Worm (Caenorhabditis elegans) whole organism, young adult: ENCODE measurements around the gene Y49F6C.6.
A peak's percentile ranks its signal among the peaks of the same experiment; 100 is the strongest.

ENCODE experiments used
- B0019.2 ChIP-seq: fragments of 200-800 bp; sonication (Bioruptor generic); conservative IDR thresholded peaks from 2 replicates; pipeline ENCODE4 v1.3.6; 2022; ENCODE audit warnings: missing genetic modification reagents, missing genetic modification characterization, missing compliant biosample characterization
- B0261.1 ChIP-seq: sonication (generic microtip); optimal IDR thresholded peaks from 2 replicates; lab custom pipeline; 2016; ENCODE audit warnings: mild to moderate bottlenecking, missing genetic modification characterization, moderate library complexity, missing compliant biosample characterization
- F22D6.2 ChIP-seq: sonication (generic microtip); optimal IDR thresholded peaks from 2 replicates; lab custom pipeline; 2016; ENCODE audit warnings: mild to moderate bottlenecking, missing genetic modification characterization, missing compliant biosample characterization
- F23B12.7 ChIP-seq: sonication (generic microtip); optimal IDR thresholded peaks from 2 replicates; lab custom pipeline; 2017; ENCODE audit warnings: missing genetic modification characterization, mild to moderate bottlenecking, missing compliant biosample characterization, antibody characterized with exemption, moderate library complexity; ENCODE audit not compliant: insufficient read depth
- F33H1.4 ChIP-seq: fragments of 200-800 bp; sonication (Bioruptor generic); IDR thresholded peaks from 2 replicates; pipeline ENCODE4 v1.3.6; 2022; ENCODE audit warnings: missing genetic modification reagents, missing genetic modification characterization, missing compliant biosample characterization
- F37B4.10 ChIP-seq: fragments of 200-800 bp; sonication (Bioruptor generic); IDR thresholded peaks from 2 replicates; pipeline ENCODE4 v1.3.6; 2022; ENCODE audit warnings: missing genetic modification characterization, missing compliant biosample characterization
- F39B2.1 ChIP-seq: fragments of 200-800 bp; sonication (Bioruptor generic); IDR thresholded peaks from 2 replicates; pipeline ENCODE4 v1.3.6; 2022; ENCODE audit warnings: missing genetic modification reagents, missing genetic modification characterization, missing compliant biosample characterization
- T07F8.4 ChIP-seq: sonication (generic microtip); optimal IDR thresholded peaks from 2 replicates; lab custom pipeline; 2016; ENCODE audit warnings: mild to moderate bottlenecking, missing genetic modification characterization, moderate library complexity, missing compliant biosample characterization
- Y67H2A.10 ChIP-seq: fragments of 200-800 bp; sonication (Bioruptor generic); conservative IDR thresholded peaks from 2 replicates; pipeline ENCODE4 v1.3.6; 2022; ENCODE audit warnings: missing genetic modification reagents, missing genetic modification characterization, missing compliant biosample characterization
- Y79H2A.3 ChIP-seq: fragments of 200-800 bp; sonication (Bioruptor generic); conservative IDR thresholded peaks from 2 replicates; pipeline ENCODE4 v1.3.6; 2022; ENCODE audit warnings: missing genetic modification reagents, missing genetic modification characterization, missing compliant biosample characterization
- Y95B8A.8 ChIP-seq: fragments of 200-800 bp; sonication (Bioruptor generic); IDR thresholded peaks from 2 replicates; pipeline ENCODE4 v1.3.6; 2022; ENCODE audit warnings: missing genetic modification reagents, missing genetic modification characterization, missing compliant biosample characterization
- ama-1 ChIP-seq, 3 experiments: fragments of 150-350 bp in 1 of 3; sonication (generic microtip) in 2 of 3; optimal IDR thresholded peaks; 2 replicates each; lab custom pipeline; 2014 to 2018; ENCODE audit warnings: missing biosample characterization in 2 of 3, missing genetic modification characterization in 2 of 3, missing genetic modification reagents in 2 of 3
- aptf-2 ChIP-seq: fragments of 200-800 bp; sonication (Bioruptor generic); conservative IDR thresholded peaks from 2 replicates; pipeline ENCODE4 v1.3.6; 2022; ENCODE audit warnings: missing genetic modification reagents, missing genetic modification characterization, missing compliant biosample characterization
- aptf-3 ChIP-seq: fragments of 200-800 bp; sonication (Bioruptor generic); IDR thresholded peaks from 2 replicates; pipeline ENCODE4 v1.3.6; 2022; ENCODE audit warnings: missing genetic modification characterization, missing compliant biosample characterization
- bed-1 ChIP-seq: fragments of 200-800 bp; sonication (Bioruptor generic); IDR thresholded peaks from 2 replicates; pipeline ENCODE4 v1.3.6; 2022; ENCODE audit warnings: missing genetic modification reagents, missing genetic modification characterization, missing compliant biosample characterization
- cebp-2 ChIP-seq: fragments of 200-800 bp; sonication (Bioruptor generic); IDR thresholded peaks from 2 replicates; pipeline ENCODE4 v1.3.6; 2022; ENCODE audit warnings: missing genetic modification characterization, missing compliant biosample characterization
- ceh-79 ChIP-seq: sonication (generic microtip); optimal IDR thresholded peaks from 2 replicates; lab custom pipeline; 2017; ENCODE audit warnings: mild to moderate bottlenecking, missing genetic modification characterization, missing compliant biosample characterization
- die-1 ChIP-seq: sonication (generic microtip); optimal IDR thresholded peaks from 2 replicates; lab custom pipeline; 2016; ENCODE audit warnings: missing genotype, mild to moderate bottlenecking, missing genetic modification characterization, missing compliant biosample characterization
- dox-1 ChIP-seq: fragments of 200-800 bp; sonication (Bioruptor generic); IDR thresholded peaks from 2 replicates; pipeline ENCODE4 v1.3.6; 2022; ENCODE audit warnings: missing genetic modification reagents, missing genetic modification characterization, missing compliant biosample characterization
- efl-1 ChIP-seq: fragments of 150-350 bp; optimal IDR thresholded peaks from 2 replicates; lab custom pipeline; 2014; ENCODE audit warnings: missing biosample characterization, missing genetic modification reagents, missing genetic modification characterization
- egrh-3 ChIP-seq: fragments of 200-800 bp; sonication (Bioruptor generic); IDR thresholded peaks from 2 replicates; pipeline ENCODE4 v1.3.6; 2022; ENCODE audit warnings: missing genetic modification reagents, missing genetic modification characterization, missing compliant biosample characterization
- hmg-1.2 ChIP-seq: fragments of 200-800 bp; sonication (Bioruptor generic); IDR thresholded peaks from 2 replicates; pipeline ENCODE4 v1.3.6; 2022; ENCODE audit warnings: missing genetic modification reagents, missing genetic modification characterization, missing compliant biosample characterization
- hsf-1 ChIP-seq: fragments of 200-800 bp; sonication (Bioruptor generic); IDR thresholded peaks from 2 replicates; pipeline ENCODE4 v1.3.6; 2022; ENCODE audit warnings: missing genetic modification reagents, missing genetic modification characterization, missing compliant biosample characterization
- let-607 ChIP-seq, 2 experiments: fragments of 200-800 bp in 1 of 2; sonication (Bioruptor generic) in 1 of 2; sonication (generic microtip) in 1 of 2; optimal IDR thresholded peaks; 2 replicates each; lab custom pipeline; 2016 to 2018; ENCODE audit warnings: mild to moderate bottlenecking in 2 of 2, missing compliant biosample characterization in 2 of 2, missing genetic modification characterization in 2 of 2, moderate library complexity in 2 of 2, missing genotype in 1 of 2
- lin-35 ChIP-seq, 3 experiments: fragments of 150-350 bp in 2 of 3; sonication (generic microtip) in 1 of 3; optimal IDR thresholded peaks; 2 replicates each; lab custom pipeline; 2014 to 2018; ENCODE audit warnings: missing biosample characterization in 3 of 3, missing genetic modification characterization in 3 of 3, missing genetic modification reagents in 3 of 3
- lin-54 ChIP-seq: fragments of 200-800 bp; sonication (Bioruptor generic); optimal IDR thresholded peaks from 2 replicates; lab custom pipeline; 2018; ENCODE audit warnings: mild to moderate bottlenecking, missing genetic modification characterization, missing compliant biosample characterization
- madf-6 ChIP-seq: fragments of 200-800 bp; sonication (Bioruptor generic); IDR thresholded peaks from 2 replicates; pipeline ENCODE4 v1.3.6; 2022; ENCODE audit warnings: missing genetic modification reagents, missing genetic modification characterization, missing compliant biosample characterization
- nfyb-1 ChIP-seq: fragments of 200-800 bp; sonication (Bioruptor generic); IDR thresholded peaks from 2 replicates; pipeline ENCODE4 v1.3.6; 2022; ENCODE audit warnings: missing genetic modification reagents, missing genetic modification characterization, missing compliant biosample characterization
- pbrm-1 ChIP-seq: fragments of 200-800 bp; sonication (Bioruptor generic); IDR thresholded peaks from 2 replicates; pipeline ENCODE4 v1.3.6; 2022; ENCODE audit warnings: missing genetic modification reagents, missing genetic modification characterization, missing compliant biosample characterization
- snpc-3.4 ChIP-seq: sonication (generic microtip); optimal IDR thresholded peaks from 2 replicates; lab custom pipeline; 2017; ENCODE audit warnings: missing genetic modification characterization, mild to moderate bottlenecking, missing compliant biosample characterization, antibody characterized with exemption, moderate library complexity, missing genotype, missing genetic modification reagents
- sptf-2 ChIP-seq: fragments of 200-800 bp; sonication (Bioruptor generic); optimal IDR thresholded peaks from 2 replicates; lab custom pipeline; 2018; ENCODE audit warnings: mild to moderate bottlenecking, missing genetic modification characterization, missing compliant biosample characterization
- tbx-9 ChIP-seq: sonication (generic microtip); optimal IDR thresholded peaks from 2 replicates; lab custom pipeline; 2016; ENCODE audit warnings: borderline replicate concordance, missing genetic modification characterization, inconsistent platforms, missing compliant biosample characterization
- unc-62 ChIP-seq: fragments of 150-350 bp; optimal IDR thresholded peaks from 2 replicates; lab custom pipeline; 2014; ENCODE audit warnings: missing biosample characterization, missing genetic modification reagents, missing genetic modification characterization
- xnd-1 ChIP-seq: sonication (generic microtip); optimal IDR thresholded peaks from 2 replicates; lab custom pipeline; 2016; ENCODE audit warnings: missing genotype, missing genetic modification reagents, missing genetic modification characterization, missing compliant biosample characterization
- zfh-2 ChIP-seq: fragments of 200-800 bp; sonication (Bioruptor generic); conservative IDR thresholded peaks from 2 replicates; pipeline ENCODE4 v1.3.6; 2022; ENCODE audit warnings: missing genetic modification reagents, missing genetic modification characterization, missing compliant biosample characterization

The Y49F6C.6 gene

DNA sequence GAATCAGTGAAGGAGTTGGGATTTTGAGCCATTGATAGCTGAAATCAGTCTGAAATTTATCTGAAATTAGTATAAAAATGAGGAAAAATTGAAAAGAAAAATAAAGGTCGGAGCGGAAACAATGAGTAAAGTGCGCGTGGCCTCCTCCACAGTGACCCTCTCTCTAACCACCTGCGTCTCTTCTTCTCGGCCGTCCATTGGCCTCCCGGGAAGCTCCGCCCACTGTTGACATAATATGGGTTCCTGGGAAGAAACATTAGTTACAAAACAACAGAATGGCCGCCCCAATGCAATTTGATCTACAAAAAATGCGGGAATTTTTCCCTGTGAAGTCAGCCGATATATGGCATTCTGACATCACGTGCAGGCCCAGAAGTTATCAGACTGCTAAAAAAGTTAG lies 3.1 kb upstream of the Y49F6C.6 start, which contains the start of gene Y49F6C.8:
Y49F6C.8 (minus strand) TSS at position 51 of the 400 bp plus-strand sequence.
- TF ChIP-seq die-1 (tag; lab: Kevin White, UChicago) (no peak), xnd-1 (tag; lab: Kevin White, UChicago) (peak; percentile 8), lin-35 (GFP tag; optimal IDR thresholded peaks at IDR 0.05; lab: Kevin White, UChicago) (no peak), nfyb-1 (GFP tag; lab: Robert Waterston, UW) (peak; percentile 94), T07F8.4 (tag; lab: Kevin White, UChicago) (no peak), sptf-2 (GFP tag; lab: Kevin White, UChicago) (no peak), lin-54 (GFP tag; lab: Kevin White, UChicago) (no peak), aptf-3 (peak; percentile 85; the same call in 1 of the 2 replicates), bed-1 (no peak), snpc-3.4 (no peak), madf-6 (GFP tag; lab: Robert Waterston, UW) (peak; percentile 72), hmg-1.2 (peak; percentile 59; the same call in 1 of the 2 replicates), Y67H2A.10 (no peak), aptf-2 (GFP tag; lab: Robert Waterston, UW) (peak; percentile 98), efl-1 (peak; percentile 30), egrh-3 (no peak)

DNA sequence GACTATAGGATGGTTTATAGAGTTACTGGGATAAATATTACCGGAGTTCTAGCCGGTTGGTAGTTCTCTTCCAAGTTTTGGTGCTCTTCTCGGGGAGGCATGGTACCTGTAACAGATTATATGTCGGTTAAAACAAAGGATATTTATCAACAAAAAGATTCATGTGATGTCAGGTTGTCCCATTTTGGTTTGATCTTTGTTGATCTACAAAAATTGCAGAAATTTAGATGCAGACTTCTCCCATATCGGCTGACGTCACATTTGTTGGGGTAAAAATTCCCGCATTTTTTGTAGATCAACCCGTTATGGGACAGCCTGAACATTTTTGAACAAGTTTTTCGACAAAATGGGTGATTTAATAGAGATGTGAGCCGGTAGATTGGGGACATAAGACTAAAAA lies 1.1 kb upstream of the Y49F6C.6 start, which contains the start of gene Y49F6C.7:
Y49F6C.7 (minus strand) TSS at position 101 of the 400 bp plus-strand sequence.
- TF ChIP-seq ama-1 (optimal IDR thresholded peaks at IDR 0.05; lab: Kevin White, UChicago) (no peak), ama-1 (GFP tag; optimal IDR thresholded peaks at IDR 0.05; lab: Kevin White, UChicago) (no peak), ceh-79 (tag; lab: Kevin White, UChicago) (no peak), F39B2.1 (GFP tag; lab: Robert Waterston, UW) (no peak), Y79H2A.3 (no peak), hmg-1.2 (no peak), F22D6.2 (tag; lab: Kevin White, UChicago) (no peak), F23B12.7 (tag; lab: Kevin White, UChicago) (no peak), tbx-9 (tag; lab: Kevin White, UChicago) (no peak), B0261.1 (tag; lab: Kevin White, UChicago) (no peak), let-607 (tag; optimal IDR thresholded peaks at IDR 0.05; lab: Kevin White, UChicago) (no peak), Y95B8A.8 (GFP tag; lab: Robert Waterston, UW) (no peak), zfh-2 (GFP tag; lab: Robert Waterston, UW) (no peak), B0019.2 (no peak), unc-62 (GFP tag; lab: Kevin White, UChicago) (no peak), snpc-3.4 (no peak), F37B4.10 (GFP tag; lab: Robert Waterston, UW) (no peak)

DNA sequence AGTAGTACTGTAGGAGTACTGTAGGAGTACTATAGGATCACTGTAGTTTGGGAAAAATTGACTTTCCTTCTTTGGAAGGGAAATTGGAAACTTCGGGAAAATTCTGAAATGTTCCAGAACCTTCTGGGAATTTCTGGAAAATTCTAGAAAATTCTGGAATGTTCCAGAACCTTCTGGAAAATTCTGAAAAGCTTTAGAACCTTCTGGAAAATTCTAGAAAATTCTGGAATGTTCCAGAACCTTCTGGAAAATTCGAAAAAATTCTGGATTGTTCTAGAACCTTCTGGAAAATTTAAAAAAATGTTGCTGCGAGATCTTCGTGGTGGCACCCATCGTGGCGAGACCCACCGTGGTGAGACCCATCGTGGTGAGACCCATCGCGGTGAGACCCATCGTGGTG lies 1.4 kb downstream of the Y49F6C.6 start:
- TF ChIP-seq hsf-1 (peak; percentile 96), cebp-2 (0 out of 2 replicates have a peak, but pooled peaks have one; percentile 42), madf-6 (GFP tag; lab: Robert Waterston, UW) (0 out of 2 replicates have a peak, but pooled peaks have one; percentile 20), dox-1 (peak; percentile 69), F33H1.4 (GFP tag; lab: Robert Waterston, UW) (peak; percentile 45), pbrm-1 (0 out of 2 replicates have a peak, but pooled peaks have one; percentile 44)
